Fruit fly (Drosophila melanogaster): ENCODE results near the gene CG3862.

CG3862 gene

DNA sequence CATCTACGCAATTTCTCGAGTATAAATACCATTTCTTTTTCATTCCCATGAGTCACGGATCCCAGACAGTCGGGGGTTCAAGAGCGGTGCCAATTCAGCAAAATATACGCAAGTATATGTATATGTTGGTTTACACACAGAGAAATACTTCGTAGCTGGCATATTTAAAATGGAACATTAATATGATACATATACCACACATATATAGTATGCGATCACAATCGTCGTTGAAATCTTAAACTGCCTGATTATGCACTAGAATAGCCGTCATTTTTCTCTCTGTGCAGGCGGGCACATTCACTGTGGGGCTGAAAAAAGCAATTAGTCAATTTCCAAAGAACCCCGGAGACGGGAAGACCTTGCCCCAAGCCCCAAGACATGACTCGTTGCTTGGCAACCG lies 16.0 kb upstream of the CG3862 start (continued):
- TF ChIP-seq CG7368 (GFP tag; optimal IDR thresholded peaks at IDR 0.05) (peak; percentile 95), CG11902 (GFP tag; optimal IDR thresholded peaks at IDR 0.05) (peak; percentile 92), dac (GFP tag; optimal IDR thresholded peaks at IDR 0.05) (peak; percentile 79), CG6163 (GFP tag; IDR thresholded peaks at IDR 0.05) (peak; percentile 98), CG8119 (GFP tag; IDR thresholded peaks at IDR 0.05) (peak; percentile 94), CG10631 (GFP tag; optimal IDR thresholded peaks at IDR 0.05) (peak; percentile 95), Blimp-1 (GFP tag; optimal IDR thresholded peaks at IDR 0.05) (peak; percentile 91), dsx (GFP tag; optimal IDR thresholded peaks at IDR 0.05; ENCODE audit: poor library complexity, severe bottlenecking) (peak; percentile 93), Sox102F (GFP tag; optimal IDR thresholded peaks at IDR 0.05) (peak; percentile 98), svp (GFP tag) (peak; percentile 99), CG6854 (GFP tag; optimal IDR thresholded peaks at IDR 0.05) (peak; percentile 92), Sox14 (GFP tag; optimal IDR thresholded peaks at IDR 0.05) (peak; percentile 98), CG11294 (GFP tag; IDR thresholded peaks at IDR 0.05) (peak; percentile 92), eg (GFP tag; IDR thresholded peaks at IDR 0.05) (peak; percentile 96), topi (GFP tag; optimal IDR thresholded peaks at IDR 0.05) (peak; percentile 97), CG16779 (tag; optimal IDR thresholded peaks at IDR 0.05) (peak; percentile 86), Hr38 (GFP tag; optimal IDR thresholded peaks at IDR 0.05) (peak; percentile 60), CG10669 (GFP tag; optimal IDR thresholded peaks at IDR 0.05) (peak; percentile 96), Ets21C (GFP tag; optimal IDR thresholded peaks at IDR 0.05) (peak; percentile 95)

DNA sequence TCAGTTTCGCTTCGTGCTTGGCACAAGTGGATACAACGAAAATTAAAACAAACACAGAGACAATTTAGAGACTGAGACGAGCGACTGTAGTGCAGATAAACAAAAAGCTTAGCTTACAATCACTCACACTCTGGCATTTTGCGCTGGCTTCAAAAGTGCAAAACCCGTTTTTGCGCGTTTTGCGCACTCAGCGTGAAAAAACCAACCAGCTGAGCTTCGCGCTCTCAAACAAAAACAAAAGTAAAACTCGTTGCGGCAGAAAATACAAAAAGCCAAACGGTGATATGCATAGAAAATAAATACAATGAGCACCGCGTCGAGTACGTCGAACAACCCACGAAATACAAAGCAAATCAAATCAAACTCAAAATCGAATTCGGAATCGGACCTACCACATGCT lies 15.1 kb upstream of the CG3862 start:
- no peak for TF ChIP-seq CG9139 (GFP tag; optimal IDR thresholded peaks at IDR 0.05)
- no peak for TF ChIP-seq CG10631 (GFP tag; optimal IDR thresholded peaks at IDR 0.05)
- no peak for TF ChIP-seq CG6854 (GFP tag; optimal IDR thresholded peaks at IDR 0.05)
- no peak for TF ChIP-seq CG3919 (GFP tag; optimal IDR thresholded peaks at IDR 0.05)
- peak; percentile 12 for TF ChIP-seq Blimp-1 (GFP tag; optimal IDR thresholded peaks at IDR 0.05)
- TF ChIP-seq CG16779 (tag; optimal IDR thresholded peaks at IDR 0.05) = no peak
- no peak for TF ChIP-seq lz (GFP tag; optimal IDR thresholded peaks at IDR 0.05)
- TF ChIP-seq CG34406 (GFP tag; optimal IDR thresholded peaks at IDR 0.05) = no peak
- TF ChIP-seq dsx (GFP tag; optimal IDR thresholded peaks at IDR 0.05; ENCODE audit: poor library complexity, severe bottlenecking) = no peak
- TF ChIP-seq Hr4 (GFP tag; optimal IDR thresholded peaks at IDR 0.05) = no peak
- TF ChIP-seq Gug (GFP tag; IDR thresholded peaks at IDR 0.05) = no peak
- no peak for TF ChIP-seq CG10669 (GFP tag; optimal IDR thresholded peaks at IDR 0.05)
- TF ChIP-seq Ets21C (GFP tag; optimal IDR thresholded peaks at IDR 0.05) = no peak
- no peak for TF ChIP-seq CG31627 (GFP tag; optimal IDR thresholded peaks at IDR 0.05)
- no peak for TF ChIP-seq CG11902 (GFP tag; optimal IDR thresholded peaks at IDR 0.05)
- no peak for TF ChIP-seq CG32006 (GFP tag; optimal IDR thresholded peaks at IDR 0.05)
- no peak for TF ChIP-seq fd85E (GFP tag; optimal IDR thresholded peaks at IDR 0.05)
- TF ChIP-seq dac (GFP tag; optimal IDR thresholded peaks at IDR 0.05) = no peak
- TF ChIP-seq CG4318 (GFP tag; optimal IDR thresholded peaks at IDR 0.05) = no peak
- TF ChIP-seq Hr39 (GFP tag; optimal IDR thresholded peaks at IDR 0.05) = no peak
- no peak for TF ChIP-seq CG6792 (GFP tag; optimal IDR thresholded peaks at IDR 0.05)
- TF ChIP-seq CG8119 (GFP tag; IDR thresholded peaks at IDR 0.05) = peak; percentile 58; the same call in 1 of the 3 replicates
- TF ChIP-seq Hr38 (GFP tag; optimal IDR thresholded peaks at IDR 0.05) = no peak
- TF ChIP-seq CG7368 (GFP tag; optimal IDR thresholded peaks at IDR 0.05) = no peak
- no peak for TF ChIP-seq net (GFP tag; optimal IDR thresholded peaks at IDR 0.05)
- TF ChIP-seq CG6276 (GFP tag; optimal IDR thresholded peaks at IDR 0.05) = peak; percentile 29
- no peak for TF ChIP-seq Smox (GFP tag; optimal IDR thresholded peaks at IDR 0.05)
- no peak for TF ChIP-seq Ets96B (tag; optimal IDR thresholded peaks at IDR 0.05)
- peak; percentile 49 for TF ChIP-seq Eip78C (GFP tag)
- no peak for TF ChIP-seq CG3032 (tag; optimal IDR thresholded peaks at IDR 0.05)
- TF ChIP-seq eg (GFP tag; IDR thresholded peaks at IDR 0.05) = peak; percentile 26; the same call in 1 of the 3 replicates
- no peak for TF ChIP-seq CG11294 (GFP tag; IDR thresholded peaks at IDR 0.05)
- no peak for TF ChIP-seq Sox15 (GFP tag; optimal IDR thresholded peaks at IDR 0.05)
- no peak for TF ChIP-seq CG6808 (GFP tag; optimal IDR thresholded peaks at IDR 0.05)
- TF ChIP-seq pdm3 (GFP tag; optimal IDR thresholded peaks at IDR 0.05) = no peak
- TF ChIP-seq acj6 (GFP tag; optimal IDR thresholded peaks at IDR 0.05) = no peak
- no peak for TF ChIP-seq salr (GFP tag; optimal IDR thresholded peaks at IDR 0.05)
- TF ChIP-seq Met (GFP tag; optimal IDR thresholded peaks at IDR 0.05) = no peak
- peak; percentile 19; the same call in 1 of the 3 replicates for TF ChIP-seq CG6163 (GFP tag; IDR thresholded peaks at IDR 0.05)
- no peak for TF ChIP-seq Lpt (GFP tag; optimal IDR thresholded peaks at IDR 0.05)
- no peak for TF ChIP-seq topi (GFP tag; optimal IDR thresholded peaks at IDR 0.05)
- TF ChIP-seq cyc (GFP tag; optimal IDR thresholded peaks at IDR 0.05) = no peak
- TF ChIP-seq Eip93F (GFP tag; optimal IDR thresholded peaks at IDR 0.05) = no peak
- no peak for TF ChIP-seq esn (GFP tag; optimal IDR thresholded peaks at IDR 0.05)
- peak in 1 of 2 experiments; percentile 9 for TF ChIP-seq ss (GFP tag; optimal IDR thresholded peaks at IDR 0.05)

All from whole organism, prepupa.